Worm (Caenorhabditis elegans) whole organism, early embryonic: ENCODE measurements around the gene Y40C7B.4.

Source experiments
- B0310.2 ChIP-seq: sonication (generic microtip); optimal IDR thresholded peaks from 2 replicates; lab custom pipeline; 2016; ENCODE audit warnings: mild to moderate bottlenecking, missing genetic modification characterization, missing compliant biosample characterization
- F13C5.2 ChIP-seq: sonication (generic microtip); optimal IDR thresholded peaks from 2 replicates; lab custom pipeline; 2017; ENCODE audit warnings: mild to moderate bottlenecking, missing genetic modification characterization, inconsistent platforms, missing compliant biosample characterization
- aly-1 ChIP-seq: sonication (generic microtip); optimal IDR thresholded peaks from 2 replicates; lab custom pipeline; 2016; ENCODE audit warnings: missing genetic modification characterization, missing compliant biosample characterization
- ama-1 ChIP-seq: fragments of 150-350 bp; optimal IDR thresholded peaks from 2 replicates; lab custom pipeline; 2014
- hmg-4 ChIP-seq: fragments of 200-800 bp; sonication (Bioruptor generic); optimal IDR thresholded peaks from 2 replicates; lab custom pipeline; 2018; ENCODE audit warnings: mild to moderate bottlenecking, missing genetic modification characterization, missing compliant biosample characterization
- pes-1 ChIP-seq: fragments of 200-800 bp; sonication (Bioruptor generic); IDR thresholded peaks from 2 replicates; pipeline ENCODE4 v1.3.6; 2022; ENCODE audit warnings: missing genetic modification reagents, missing genetic modification characterization, missing compliant biosample characterization
- scrt-1 ChIP-seq: fragments of 200-800 bp; sonication (Bioruptor generic); IDR thresholded peaks from 2 replicates; pipeline ENCODE4 v1.3.6; 2022; ENCODE audit warnings: missing genetic modification characterization, missing compliant biosample characterization
- sea-1 ChIP-seq: fragments of 200-800 bp; sonication (Bioruptor generic); conservative IDR thresholded peaks from 2 replicates; pipeline ENCODE4 v1.3.6; 2022; ENCODE audit warnings: missing genetic modification characterization, missing compliant biosample characterization
- tbx-37 ChIP-seq: fragments of 200-800 bp; sonication (Bioruptor generic); conservative IDR thresholded peaks from 2 replicates; pipeline ENCODE4 v1.3.6; 2022; ENCODE audit warnings: missing genetic modification reagents, missing genetic modification characterization, missing compliant biosample characterization

- no peak for TF ChIP-seq aly-1
- no peak for TF ChIP-seq scrt-1
- no peak for TF ChIP-seq ama-1 (lab: Kevin White, UChicago)
- TF ChIP-seq B0310.2 (tag; lab: Kevin White, UChicago): no peak
- TF ChIP-seq tbx-37: no peak
- no peak for TF ChIP-seq F13C5.2 (tag; lab: Kevin White, UChicago)
- TF ChIP-seq hmg-4 (GFP tag; lab: Kevin White, UChicago): no peak
- no peak for TF ChIP-seq sea-1 (GFP tag; lab: Robert Waterston, UW)
- no peak for TF ChIP-seq pes-1 (GFP tag; lab: Robert Waterston, UW)
Observed at ce11 chrX:17302419-17302818, 45.8 kb upstream of the Y40C7B.4 start, which contains the start of gene fbxa-120.
